Worm (Caenorhabditis elegans) whole organism, L1 larva: Measurements from ENCODE around the gene C06A6.2.

ENCODE experiments used
- aly-2 ChIP-seq: fragments of 150-350 bp; optimal IDR thresholded peaks from 2 replicates; lab custom pipeline; 2014; ENCODE audit warnings: missing biosample characterization, missing genetic modification characterization
- ces-1 ChIP-seq: fragments of 150-350 bp; optimal IDR thresholded peaks from 2 replicates; lab custom pipeline; 2014; ENCODE audit warnings: missing biosample characterization, missing genetic modification reagents, missing genetic modification characterization
- efl-1 ChIP-seq, 4 experiments: fragments of 150-350 bp; optimal IDR thresholded peaks in 3 of 4; peaks in 1 of 4; 1 replicate in 1 of 4; 2 replicates in 3 of 4; lab custom pipeline; 2014; ENCODE audit warnings: missing biosample characterization in 2 of 4, missing genetic modification characterization in 2 of 4, missing genetic modification reagents in 2 of 4
- fos-1 ChIP-seq: fragments of 150-350 bp; optimal IDR thresholded peaks from 2 replicates; lab custom pipeline; 2014; ENCODE audit warnings: missing biosample characterization, missing genetic modification characterization
- jun-1 ChIP-seq: fragments of 150-350 bp; optimal IDR thresholded peaks from 2 replicates; lab custom pipeline; 2014; ENCODE audit warnings: missing biosample characterization, missing genetic modification reagents, missing genetic modification characterization
- lin-13 ChIP-seq: fragments of 150-350 bp; optimal IDR thresholded peaks from 2 replicates; lab custom pipeline; 2014; ENCODE audit warnings: missing biosample characterization, missing genetic modification reagents, missing genetic modification characterization
- lin-39 ChIP-seq: fragments of 150-350 bp; optimal IDR thresholded peaks from 2 replicates; lab custom pipeline; 2014; ENCODE audit warnings: missing biosample characterization, missing genetic modification reagents, missing genetic modification characterization
- lir-3 ChIP-seq: sonication (generic microtip); optimal IDR thresholded peaks from 2 replicates; lab custom pipeline; 2016; ENCODE audit warnings: mild to moderate bottlenecking, missing genetic modification characterization, moderate library complexity, missing compliant biosample characterization; ENCODE audit not compliant: poor library complexity
- mep-1 ChIP-seq: fragments of 150-350 bp; optimal IDR thresholded peaks from 2 replicates; lab custom pipeline; 2014; ENCODE audit warnings: missing biosample characterization, missing genetic modification characterization
- nhr-28 ChIP-seq: fragments of 150-350 bp; optimal IDR thresholded peaks from 2 replicates; lab custom pipeline; 2014; ENCODE audit warnings: missing biosample characterization, missing genetic modification characterization
- nhr-84 ChIP-seq: sonication (generic microtip); optimal IDR thresholded peaks from 2 replicates; lab custom pipeline; 2017; ENCODE audit warnings: missing biosample characterization, missing genetic modification characterization
- skn-1 ChIP-seq: fragments of 150-350 bp; optimal IDR thresholded peaks from 2 replicates; lab custom pipeline; 2014; ENCODE audit warnings: missing biosample characterization, missing genetic modification characterization

DNA sequence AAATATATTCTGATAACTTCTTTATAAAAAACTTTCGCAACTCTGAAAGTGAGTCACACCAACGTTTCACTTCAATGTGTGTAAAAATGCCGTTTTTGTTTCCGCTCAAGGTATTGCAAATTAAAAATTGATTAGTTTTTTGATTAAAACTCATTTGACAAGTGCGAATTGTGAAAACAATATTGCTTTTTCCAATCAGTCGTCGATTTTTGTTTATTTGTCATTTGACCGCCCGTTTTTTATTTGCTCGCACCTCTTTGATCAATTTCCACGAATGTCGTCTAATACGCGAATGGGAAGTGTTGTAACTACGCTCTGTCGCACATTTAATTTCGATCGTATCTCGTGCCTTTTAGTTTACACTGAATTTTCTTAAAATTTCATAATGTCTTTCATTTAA is 16.3 kb upstream of the C06A6.2 start, which contains the start of gene mvb-12:
- TF ChIP-seq lin-13 (GFP tag; lab: Kevin White, UChicago) (no peak), ces-1 (GFP tag; lab: Kevin White, UChicago) (no peak), fos-1 (tag; lab: Kevin White, UChicago) (no peak), nhr-28 (tag; lab: Kevin White, UChicago) (no peak), aly-2 (tag; lab: Kevin White, UChicago) (no peak), lin-39 (no peak), lir-3 (tag; lab: Kevin White, UChicago) (no peak), nhr-84 (tag; lab: Kevin White, UChicago) (no peak), efl-1 (optimal IDR thresholded peaks at IDR 0.05; lab: Kevin White, UChicago) (peak; percentile 2 to 5), efl-1 (GFP tag; optimal IDR thresholded peaks at IDR 0.05 in 1 of 2; lab: Kevin White, UChicago) (peak; percentile 31 to 75), skn-1 (no peak), jun-1 (tag; lab: Kevin White, UChicago) (no peak), mep-1 (tag; lab: Kevin White, UChicago) (peak; percentile 31)
